Fruit fly (Drosophila melanogaster) whole organism, embryonic: ENCODE results near the gene Gcat.

ENCODE experiments used
- Aef1 ChIP-seq: fragments of 200-800 bp; sonication (Bioruptor generic); IDR thresholded peaks from 3 replicates; pipeline ENCODE4 v1.3.6; 2022; ENCODE audit warnings: missing biosample characterization, missing genetic modification characterization
- Atf6 ChIP-seq: fragments of 200-800 bp; sonication (Bioruptor generic); IDR thresholded peaks from 2 replicates; pipeline ENCODE4 v1.3.6; 2022; ENCODE audit warnings: missing biosample characterization, missing genetic modification characterization
- Bdp1 ChIP-seq: fragments of 200-800 bp; sonication (Bioruptor generic); optimal IDR thresholded peaks from 3 replicates; lab custom pipeline; 2016; ENCODE audit warnings: missing biosample characterization, missing genetic modification characterization
- Bteb2 ChIP-seq: fragments of 200-800 bp; sonication (Bioruptor generic); optimal IDR thresholded peaks from 2 replicates; lab custom pipeline; 2016; ENCODE audit warnings: missing biosample characterization, missing genetic modification characterization
- CG10959 ChIP-seq: fragments of 200-800 bp; sonication (Bioruptor generic); IDR thresholded peaks from 2 replicates; pipeline ENCODE4 v1.3.6; 2022; ENCODE audit warnings: missing biosample characterization, missing genetic modification characterization
- CG11398 ChIP-seq: fragments of 200-800 bp; sonication (Bioruptor generic); optimal IDR thresholded peaks from 2 replicates; lab custom pipeline; 2016; ENCODE audit warnings: missing biosample characterization, missing genetic modification characterization
- CG11456 ChIP-seq: fragments of 200-800 bp; sonication (Bioruptor generic); IDR thresholded peaks from 3 replicates; pipeline ENCODE4 v1.3.6; 2022; ENCODE audit warnings: missing biosample characterization, missing genetic modification characterization
- CG11560 ChIP-seq: fragments of 200-800 bp; sonication (Bioruptor generic); IDR thresholded peaks from 3 replicates; pipeline ENCODE4 v1.3.6; 2022; ENCODE audit warnings: missing biosample characterization, missing genetic modification characterization
- CG12104 ChIP-seq: fragments of 200-800 bp; sonication (Bioruptor generic); optimal IDR thresholded peaks from 3 replicates; lab custom pipeline; 2016; ENCODE audit warnings: missing biosample characterization, missing genetic modification characterization
- CG12769 ChIP-seq: fragments of 200-800 bp; sonication (Bioruptor generic); optimal IDR thresholded peaks from 2 replicates; lab custom pipeline; 2019; ENCODE audit warnings: missing biosample characterization, mild to moderate bottlenecking, missing genetic modification characterization, moderate library complexity
- CG15514 ChIP-seq: fragments of 200-800 bp; sonication (Bioruptor generic); optimal IDR thresholded peaks from 3 replicates; lab custom pipeline; 2017; ENCODE audit warnings: missing biosample characterization, missing genetic modification characterization, mild to moderate bottlenecking, moderate library complexity, missing genetic modification reagents
- CG16779 ChIP-seq: fragments of 200-800 bp; sonication (Bioruptor generic); IDR thresholded peaks from 2 replicates; pipeline ENCODE4 v1.3.6; 2022; ENCODE audit warnings: missing biosample characterization, missing genetic modification characterization
- CG2875 ChIP-seq: fragments of 200-800 bp; sonication (Bioruptor generic); optimal IDR thresholded peaks from 2 replicates; lab custom pipeline; 2017; ENCODE audit warnings: missing biosample characterization, mild to moderate bottlenecking, missing genetic modification characterization, missing genetic modification reagents
- CG34422 ChIP-seq: fragments of 200-800 bp; sonication (Bioruptor generic); IDR thresholded peaks from 3 replicates; pipeline ENCODE4 v1.3.6; 2022; ENCODE audit warnings: missing biosample characterization, missing genetic modification characterization
- CG3838 ChIP-seq: fragments of 200-800 bp; sonication (Bioruptor generic); optimal IDR thresholded peaks from 3 replicates; lab custom pipeline; 2016; ENCODE audit warnings: missing biosample characterization, missing genetic modification characterization
- CG4424 ChIP-seq: fragments of 200-800 bp; sonication (Bioruptor generic); optimal IDR thresholded peaks from 3 replicates; lab custom pipeline; 2016; ENCODE audit warnings: missing biosample characterization, missing genetic modification characterization
- CG4820 ChIP-seq: fragments of 200-800 bp; sonication (Bioruptor generic); optimal IDR thresholded peaks from 3 replicates; lab custom pipeline; 2016; ENCODE audit warnings: missing biosample characterization, missing genetic modification characterization
- CG4854 ChIP-seq: fragments of 200-800 bp; sonication (Bioruptor generic); optimal IDR thresholded peaks from 2 replicates; lab custom pipeline; 2016; ENCODE audit warnings: missing biosample characterization, missing genetic modification characterization, inconsistent platforms
- CG7357 ChIP-seq: fragments of 200-800 bp; sonication (Bioruptor generic); IDR thresholded peaks from 3 replicates; pipeline ENCODE4 v1.3.6; 2022; ENCODE audit warnings: missing biosample characterization, missing genetic modification characterization
- CG7556 ChIP-seq: fragments of 200-800 bp; sonication (Bioruptor generic); optimal IDR thresholded peaks from 2 replicates; lab custom pipeline; 2017; ENCODE audit warnings: missing biosample characterization, mild to moderate bottlenecking, missing genetic modification characterization
- CG8290 ChIP-seq, 3 experiments: fragments of 200-800 bp; sonication (Bioruptor generic); optimal IDR thresholded peaks; 2 replicates each; lab custom pipeline; 2016 to 2019; ENCODE audit warnings: missing biosample characterization in 3 of 3, missing genetic modification characterization in 3 of 3, mild to moderate bottlenecking in 2 of 3, moderate library complexity in 1 of 3
- CG9727 ChIP-seq: fragments of 200-800 bp; sonication (Bioruptor generic); optimal IDR thresholded peaks from 3 replicates; lab custom pipeline; 2017; ENCODE audit warnings: missing biosample characterization, mild to moderate bottlenecking, missing genetic modification characterization
- CHES-1-like ChIP-seq: fragments of 200-800 bp; sonication (Bioruptor generic); optimal IDR thresholded peaks from 2 replicates; lab custom pipeline; 2016; ENCODE audit warnings: missing biosample characterization, missing genetic modification characterization
- ERR ChIP-seq: fragments of 200-800 bp; sonication (Bioruptor generic); optimal IDR thresholded peaks from 2 replicates; lab custom pipeline; 2016; ENCODE audit warnings: missing biosample characterization, missing genetic modification characterization
- Fer1 ChIP-seq: fragments of 200-800 bp; sonication (Bioruptor generic); optimal IDR thresholded peaks from 2 replicates; lab custom pipeline; 2017; ENCODE audit warnings: missing biosample characterization, mild to moderate bottlenecking, missing genetic modification characterization
- Hr39 ChIP-seq: fragments of >200 bp; optimal IDR thresholded peaks from 2 replicates; lab custom pipeline; 2017
- Kr ChIP-seq: fragments of 200-800 bp; sonication (Bioruptor generic); optimal IDR thresholded peaks from 2 replicates; lab custom pipeline; 2017; ENCODE audit warnings: missing biosample characterization, mild to moderate bottlenecking, missing genetic modification characterization
- Mrtf ChIP-seq: fragments of 200-800 bp; sonication (Bioruptor generic); IDR thresholded peaks from 3 replicates; pipeline ENCODE4 v1.3.6; 2022; ENCODE audit warnings: missing biosample characterization, missing genetic modification characterization
- Nf-YB ChIP-seq: fragments of 200-800 bp; sonication (Bioruptor generic); optimal IDR thresholded peaks from 3 replicates; lab custom pipeline; 2019; ENCODE audit warnings: missing biosample characterization, mild to moderate bottlenecking, missing genetic modification characterization, moderate library complexity
- Ravus ChIP-seq: fragments of 200-800 bp; sonication (Bioruptor generic); IDR thresholded peaks from 2 replicates; pipeline ENCODE4 v1.3.6; 2022; ENCODE audit warnings: missing biosample characterization, missing genetic modification characterization
- Rfx ChIP-seq: fragments of 200-800 bp; sonication (Bioruptor generic); IDR thresholded peaks from 2 replicates; pipeline ENCODE4 v1.3.6; 2022; ENCODE audit warnings: missing biosample characterization, missing genetic modification characterization
- Taf1 ChIP-seq: fragments of 200-800 bp; sonication (Bioruptor generic); IDR thresholded peaks from 2 replicates; pipeline ENCODE4 v1.3.6; 2022; ENCODE audit warnings: missing biosample characterization, missing genetic modification characterization
- ash1 ChIP-seq: fragments of 200-800 bp; sonication (Bioruptor generic); optimal IDR thresholded peaks from 2 replicates; lab custom pipeline; 2018; ENCODE audit warnings: missing biosample characterization, mild to moderate bottlenecking, missing genetic modification characterization
- az2 ChIP-seq: fragments of 200-800 bp; sonication (Bioruptor generic); optimal IDR thresholded peaks from 3 replicates; lab custom pipeline; 2016; ENCODE audit warnings: missing biosample characterization, missing genetic modification characterization
- bowl ChIP-seq: fragments of 200-800 bp; sonication (Bioruptor generic); IDR thresholded peaks from 2 replicates; pipeline ENCODE4 v1.3.6; 2022; ENCODE audit warnings: missing biosample characterization, missing genetic modification characterization
- br ChIP-seq: fragments of >200 bp; optimal IDR thresholded peaks from 2 replicates; lab custom pipeline; 2017
- chif ChIP-seq, 2 experiments: fragments of 200-800 bp; sonication (Bioruptor generic); optimal IDR thresholded peaks; 3 replicates each; lab custom pipeline; 2016; ENCODE audit warnings: missing biosample characterization in 2 of 2, missing genetic modification characterization in 2 of 2
- disco-r ChIP-seq: fragments of 200-800 bp; sonication (Bioruptor generic); optimal IDR thresholded peaks from 2 replicates; lab custom pipeline; 2016; ENCODE audit warnings: missing biosample characterization, missing genetic modification characterization
- eyg ChIP-seq: fragments of 200-800 bp; sonication (Bioruptor generic); optimal IDR thresholded peaks from 3 replicates; lab custom pipeline; 2016; ENCODE audit warnings: missing biosample characterization, missing genetic modification characterization
- fd3F ChIP-seq: fragments of 200-800 bp; sonication (Bioruptor generic); optimal IDR thresholded peaks from 2 replicates; lab custom pipeline; 2018; ENCODE audit warnings: missing biosample characterization, mild to moderate bottlenecking, missing genetic modification characterization, moderate library complexity
- ham ChIP-seq: fragments of 200-800 bp; sonication (Bioruptor generic); IDR thresholded peaks from 2 replicates; pipeline ENCODE4 v1.3.6; 2022; ENCODE audit warnings: missing biosample characterization, missing genetic modification characterization
- hbn ChIP-seq: fragments of 200-800 bp; sonication (Bioruptor generic); IDR thresholded peaks from 2 replicates; pipeline ENCODE4 v1.3.6; 2022; ENCODE audit warnings: missing biosample characterization, missing genetic modification characterization; ENCODE audit not compliant: partially characterized antibody
- lab ChIP-seq: fragments of 200-800 bp; sonication (Bioruptor generic); optimal IDR thresholded peaks from 3 replicates; lab custom pipeline; 2017; ENCODE audit warnings: missing biosample characterization, missing genetic modification characterization, mild to moderate bottlenecking, moderate library complexity, missing genetic modification reagents
- lola ChIP-seq, 3 experiments: fragments of >200 bp in 2 of 3; fragments of 200-800 bp in 1 of 3; sonication (Bioruptor generic) in 1 of 3; optimal IDR thresholded peaks; 2 replicates each; lab custom pipeline; 2017 to 2019; ENCODE audit warnings: missing biosample characterization in 3 of 3, missing genetic modification characterization in 3 of 3, mild to moderate bottlenecking in 1 of 3, moderate library complexity in 1 of 3
- luna ChIP-seq: fragments of 200-800 bp; sonication (Bioruptor generic); optimal IDR thresholded peaks from 2 replicates; lab custom pipeline; 2016; ENCODE audit warnings: missing biosample characterization, missing genetic modification characterization
- maf-S ChIP-seq: fragments of 200-800 bp; sonication (Bioruptor generic); optimal IDR thresholded peaks from 2 replicates; lab custom pipeline; 2016; ENCODE audit warnings: missing biosample characterization, missing genetic modification characterization
- mld ChIP-seq: fragments of 200-800 bp; sonication (Bioruptor generic); IDR thresholded peaks from 3 replicates; pipeline ENCODE4 v1.3.6; 2022; ENCODE audit warnings: missing biosample characterization, missing genetic modification characterization; ENCODE audit not compliant: partially characterized antibody
- odd ChIP-seq: fragments of 200-800 bp; sonication (Bioruptor generic); optimal IDR thresholded peaks from 2 replicates; lab custom pipeline; 2017; ENCODE audit warnings: missing biosample characterization, mild to moderate bottlenecking, missing genetic modification characterization
- phol ChIP-seq: fragments of 200-800 bp; sonication (Bioruptor generic); optimal IDR thresholded peaks from 3 replicates; lab custom pipeline; 2018; ENCODE audit warnings: missing biosample characterization, mild to moderate bottlenecking, missing genetic modification characterization, moderate library complexity
- psq ChIP-seq: fragments of 200-800 bp; sonication (Bioruptor generic); optimal IDR thresholded peaks from 2 replicates; lab custom pipeline; 2017; ENCODE audit warnings: missing biosample characterization, missing genetic modification characterization
- sd ChIP-seq: fragments of 200-800 bp; sonication (Bioruptor generic); optimal IDR thresholded peaks from 3 replicates; lab custom pipeline; 2018; ENCODE audit warnings: missing biosample characterization, mild to moderate bottlenecking, missing genetic modification characterization, moderate library complexity
- sug ChIP-seq: fragments of 200-800 bp; optimal IDR thresholded peaks from 2 replicates; lab custom pipeline; 2019; ENCODE audit warnings: missing biosample characterization, mild to moderate bottlenecking, missing genetic modification characterization, moderate library complexity
- zf30C ChIP-seq: fragments of 200-800 bp; sonication (Bioruptor generic); optimal IDR thresholded peaks from 3 replicates; lab custom pipeline; 2018; ENCODE audit warnings: missing biosample characterization, mild to moderate bottlenecking, missing genetic modification characterization

The Gcat gene

DNA sequence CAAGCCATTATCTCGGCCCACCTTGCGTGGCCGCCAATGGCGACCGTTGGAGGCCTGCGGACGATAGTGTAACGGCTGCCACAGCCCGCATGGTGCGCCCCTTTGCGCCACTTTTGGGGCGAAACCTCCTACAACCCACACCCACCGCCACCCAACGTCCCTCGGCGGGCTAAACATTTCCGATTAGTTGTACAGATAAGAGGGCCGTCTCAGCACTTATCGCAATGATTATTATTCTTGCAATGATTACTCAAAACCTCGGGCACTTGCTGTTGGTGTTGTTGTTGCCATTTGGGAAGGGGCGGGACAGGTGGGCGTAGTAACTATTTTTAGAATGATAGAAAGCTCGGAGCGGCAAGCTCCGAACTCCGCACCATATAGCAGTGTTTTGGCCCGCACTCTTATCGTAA lies 28.0 kb downstream of the Gcat start (continued):
- TF ChIP-seq CG9727 (no peak), ham (GFP tag; lab: Robert Waterston, UW) (no peak), chif (GFP tag; optimal IDR thresholded peaks at IDR 0.05; lab: Kevin White, UChicago) (no peak), hbn (GFP tag; lab: Robert Waterston, UW) (no peak), CG10959 (GFP tag; lab: Robert Waterston, UW) (no peak), luna (GFP tag; lab: Kevin White, UChicago) (no peak), Bdp1 (GFP tag; lab: Kevin White, UChicago) (peak; percentile 94), CG12769 (tag; lab: Kevin White, UChicago) (peak; percentile 51), sug (tag; lab: Kevin White, UChicago) (peak; percentile 97), CG7556 (GFP tag; lab: Kevin White, UChicago) (no peak), CG2875 (GFP tag; lab: Kevin White, UChicago) (no peak), maf-S (GFP tag; lab: Kevin White, UChicago) (no peak), az2 (no peak), br (lab: Kevin White, UChicago) (no peak), eyg (no peak), CHES-1-like (GFP tag; lab: Kevin White, UChicago) (no peak), zf30C (no peak), lab (GFP tag; lab: Kevin White, UChicago) (peak; percentile 85), Aef1 (no peak), Atf6 (0 out of 2 replicates have a peak, but pooled peaks have one; percentile 12), sd (tag; lab: Kevin White, UChicago) (peak; percentile 78), ERR (no peak), CG4424 (no peak), Kr (GFP tag; lab: Kevin White, UChicago) (no peak), lola (GFP tag; optimal IDR thresholded peaks at IDR 0.05; lab: Kevin White, UChicago) (no peak), CG7357 (no peak), Mrtf (no peak), CG4820 (no peak), CG11456 (GFP tag; lab: Robert Waterston, UW) (no peak), fd3F (no peak), CG12104 (GFP tag; lab: Kevin White, UChicago) (no peak), Fer1 (GFP tag; lab: Kevin White, UChicago) (peak; percentile 44), ash1 (GFP tag; lab: Kevin White, UChicago) (no peak), psq (GFP tag; lab: Kevin White, UChicago) (no peak), bowl (GFP tag; lab: Robert Waterston, UW) (no peak), phol (tag; lab: Kevin White, UChicago) (no peak), CG16779 (GFP tag; lab: Robert Waterston, UW) (no peak), Nf-YB (GFP tag; lab: Kevin White, UChicago) (peak; percentile 65), CG34422 (GFP tag; lab: Robert Waterston, UW) (no peak), Taf1 (GFP tag; lab: Robert Waterston, UW) (no peak), Rfx (GFP tag; lab: Robert Waterston, UW) (no peak), CG15514 (GFP tag; lab: Kevin White, UChicago) (no peak), CG4854 (GFP tag; lab: Kevin White, UChicago) (no peak), odd (GFP tag; lab: Kevin White, UChicago) (no peak), CG8290 (GFP tag; optimal IDR thresholded peaks at IDR 0.05; lab: Kevin White, UChicago) (no peak), CG8290 (tag; optimal IDR thresholded peaks at IDR 0.05; lab: Kevin White, UChicago) (peak in 1 of 2 experiments; percentile 52), CG11398 (GFP tag; lab: Kevin White, UChicago) (no peak), Ravus (GFP tag; lab: Robert Waterston, UW) (no peak), mld (no peak), CG3838 (GFP tag; lab: Kevin White, UChicago) (no peak), Bteb2 (GFP tag; lab: Kevin White, UChicago) (no peak), CG11560 (no peak), disco-r (GFP tag; lab: Kevin White, UChicago) (no peak), Hr39 (lab: Kevin White, UChicago) (no peak)
